Worm (Caenorhabditis elegans) whole organism, L4/young adult: ENCODE measurements around the gene K03B8.4.

Experiments used
- W03F9.2 ChIP-seq: fragments of 150-350 bp; optimal IDR thresholded peaks from 2 replicates; lab custom pipeline; 2014; ENCODE audit warnings: missing biosample characterization, missing genetic modification characterization
- dao-5 ChIP-seq: sonication (generic microtip); optimal IDR thresholded peaks from 2 replicates; lab custom pipeline; 2016; ENCODE audit warnings: missing genotype, missing genetic modification characterization, moderate library complexity, missing compliant biosample characterization
- him-1 ChIP-seq: sonication (generic microtip); optimal IDR thresholded peaks from 2 replicates; lab custom pipeline; 2016; ENCODE audit warnings: missing genotype, missing genetic modification reagents, missing genetic modification characterization, missing compliant biosample characterization

- TF ChIP-seq him-1 (no peak), W03F9.2 (tag; lab: Kevin White, UChicago) (no peak), dao-5 (tag; lab: Kevin White, UChicago) (no peak)
These were observed 17.2 kb upstream of the K03B8.4 start for ce11 chrV:11412125-11412524.
